Fruit fly (Drosophila melanogaster) whole organism, embryonic: ENCODE results near the gene RpS25.
A peak's percentile ranks its signal among the peaks of the same experiment; 100 is the strongest.

Experiments
- CG10959 ChIP-seq: fragments of 200-800 bp; sonication (Bioruptor generic); IDR thresholded peaks from 2 replicates; pipeline ENCODE4 v1.3.6; 2022; ENCODE audit warnings: missing biosample characterization, missing genetic modification characterization
- CG14710 ChIP-seq: fragments of 200-800 bp; sonication (Bioruptor generic); optimal IDR thresholded peaks from 3 replicates; lab custom pipeline; 2019; ENCODE audit warnings: missing biosample characterization, mild to moderate bottlenecking, missing genetic modification characterization, moderate library complexity
- CG17912 ChIP-seq: fragments of 200-800 bp; sonication (Bioruptor generic); optimal IDR thresholded peaks from 2 replicates; lab custom pipeline; 2018; ENCODE audit warnings: missing biosample characterization, mild to moderate bottlenecking, missing genetic modification characterization
- CG7357 ChIP-seq: fragments of 200-800 bp; sonication (Bioruptor generic); IDR thresholded peaks from 3 replicates; pipeline ENCODE4 v1.3.6; 2022; ENCODE audit warnings: missing biosample characterization, missing genetic modification characterization
- Drgx ChIP-seq: fragments of 200-800 bp; sonication (Bioruptor generic); IDR thresholded peaks from 2 replicates; pipeline ENCODE4 v1.3.6; 2022; ENCODE audit warnings: missing biosample characterization, missing genetic modification characterization
- cg ChIP-seq: fragments of 200-800 bp; sonication (Bioruptor generic); optimal IDR thresholded peaks from 3 replicates; lab custom pipeline; 2019; ENCODE audit warnings: missing biosample characterization, mild to moderate bottlenecking, missing genetic modification characterization, moderate library complexity
- cwo ChIP-seq: fragments of 200-800 bp; sonication (Bioruptor generic); optimal IDR thresholded peaks from 3 replicates; lab custom pipeline; 2017; ENCODE audit warnings: missing biosample characterization, missing genetic modification characterization, mild to moderate bottlenecking, moderate library complexity, missing genetic modification reagents
- hb ChIP-seq: fragments of 200-800 bp; sonication (Bioruptor generic); IDR thresholded peaks from 3 replicates; pipeline ENCODE4 v1.3.6; 2022; ENCODE audit warnings: missing biosample characterization, missing genetic modification characterization; ENCODE audit not compliant: partially characterized antibody
- tx ChIP-seq: fragments of 200-800 bp; sonication (Bioruptor generic); optimal IDR thresholded peaks from 2 replicates; lab custom pipeline; 2016; ENCODE audit warnings: missing biosample characterization, missing genetic modification characterization

- TF ChIP-seq CG7357 (GFP tag; lab: Robert Waterston, UW) (no peak), tx (GFP tag; lab: Kevin White, UChicago) (no peak), CG10959 (no peak), Drgx (no peak), CG14710 (tag; lab: Kevin White, UChicago) (peak; percentile 95), CG17912 (GFP tag; lab: Kevin White, UChicago) (no peak), cg (GFP tag; lab: Kevin White, UChicago) (no peak), cwo (GFP tag; lab: Kevin White, UChicago) (no peak), hb (GFP tag; lab: Robert Waterston, UW) (no peak)
Measured at dm6 chr3R:11237598-11237997, 21.5 kb upstream of the RpS25 start, which contains the start of gene CG31388.
